Fruit fly (Drosophila melanogaster): Measurements from ENCODE around the gene Sfxn1-3.

Sfxn1-3 gene

DNA sequence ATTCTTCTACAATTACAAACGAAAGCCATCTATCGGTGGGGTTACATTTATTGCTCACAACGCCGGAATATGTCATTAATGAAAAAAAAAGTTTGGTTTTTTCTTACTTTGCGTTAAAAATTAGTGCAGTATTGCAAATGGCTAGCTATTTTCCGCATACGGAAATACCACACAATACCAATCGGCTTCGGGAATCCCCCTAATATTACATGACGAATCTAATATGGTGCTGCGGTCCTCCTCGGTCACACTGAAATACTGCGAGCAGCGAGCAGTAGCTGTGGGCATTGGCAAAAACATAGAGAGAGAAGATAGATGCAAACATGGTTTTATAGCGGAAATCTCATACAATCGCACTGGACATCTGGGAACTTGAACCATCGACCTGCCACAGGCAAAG is 9.1 kb downstream of the Sfxn1-3 start, which contains the start of gene tub (continued):
- TF ChIP-seq Xbp1 (GFP tag; optimal IDR thresholded peaks at IDR 0.05) (peak; percentile 63), twi (tag; optimal IDR thresholded peaks at IDR 0.05) (peak; percentile 39), Hmr (GFP tag; optimal IDR thresholded peaks at IDR 0.05) (no peak), Med (GFP tag) (peak; percentile 89), Awh (GFP tag; IDR thresholded peaks at IDR 0.05) (no peak), Adf1 (GFP tag; IDR thresholded peaks at IDR 0.05) (peak; percentile 69), NK7.1 (GFP tag; optimal IDR thresholded peaks at IDR 0.05) (peak; percentile 8), CoRest (tag; optimal IDR thresholded peaks at IDR 0.05) (peak; percentile 49), CG8944 (GFP tag; optimal IDR thresholded peaks at IDR 0.05) (peak; percentile 22), CG31388 (GFP tag; optimal IDR thresholded peaks at IDR 0.05) (peak; percentile 8), bab2 (GFP tag; optimal IDR thresholded peaks at IDR 0.05) (peak; percentile 50), CG34376 (GFP tag; optimal IDR thresholded peaks at IDR 0.05) (peak; percentile 11), CG32767 (GFP tag; IDR thresholded peaks at IDR 0.05) (0 out of 2 replicates have a peak, but pooled peaks have one; percentile 39), btn (GFP tag; optimal IDR thresholded peaks at IDR 0.05) (no peak), Dip2 (GFP tag; IDR thresholded peaks at IDR 0.05) (peak; percentile 43; the same call in 1 of the 2 replicates), pum (GFP tag; optimal IDR thresholded peaks at IDR 0.05) (peak; percentile 12), ara (GFP tag; IDR thresholded peaks at IDR 0.05) (peak; percentile 6; the same call in 1 of the 2 replicates), CrebB (tag; optimal IDR thresholded peaks at IDR 0.05) (peak; percentile 32), CG12071 (GFP tag; optimal IDR thresholded peaks at IDR 0.05) (no peak), chn (GFP tag; optimal IDR thresholded peaks at IDR 0.05) (peak; percentile 1), CG1024 (GFP tag; IDR thresholded peaks at IDR 0.05) (peak; percentile 50; the same call in 1 of the 2 replicates), CG8290 (GFP tag; optimal IDR thresholded peaks at IDR 0.05) (peak; percentile 30), CG8290 (tag; optimal IDR thresholded peaks at IDR 0.05) (peak in 1 of 2 experiments; percentile 82), CG12391 (tag; optimal IDR thresholded peaks at IDR 0.05) (peak; percentile 58), bsh (GFP tag; optimal IDR thresholded peaks at IDR 0.05) (peak in 1 of 2 experiments; percentile 26), sug (tag; optimal IDR thresholded peaks at IDR 0.05) (peak; percentile 53), CG6689 (GFP tag; IDR thresholded peaks at IDR 0.05) (0 out of 2 replicates have a peak, but pooled peaks have one; percentile 25), CG13624 (GFP tag; optimal IDR thresholded peaks at IDR 0.05) (peak; percentile 49), CG9609 (GFP tag; optimal IDR thresholded peaks at IDR 0.05) (peak; percentile 9), CG11247 (GFP tag; IDR thresholded peaks at IDR 0.05) (no peak), shn (GFP tag; optimal IDR thresholded peaks at IDR 0.05) (peak; percentile 31), CG10543 (GFP tag; optimal IDR thresholded peaks at IDR 0.05) (peak; percentile 22), PHDP (tag; optimal IDR thresholded peaks at IDR 0.05) (peak; percentile 44)

DNA sequence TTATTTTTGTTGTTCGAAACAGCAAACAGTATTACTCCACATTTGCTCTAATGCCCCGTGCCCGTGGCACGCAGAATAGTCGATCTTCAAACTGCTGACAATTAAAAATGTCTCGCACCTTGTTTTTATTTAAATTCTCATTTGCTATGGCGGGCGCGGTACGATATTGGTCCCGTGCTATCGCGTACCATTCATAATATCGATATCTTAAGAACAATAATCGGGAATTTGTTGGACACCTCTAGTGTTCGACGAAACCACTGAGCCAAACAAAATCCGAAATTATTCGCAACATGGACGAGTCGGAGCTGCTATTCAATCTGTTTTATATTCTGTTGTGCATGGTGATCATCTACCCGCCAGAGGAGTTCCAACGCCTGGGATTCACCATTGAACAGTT is 11.7 kb downstream of the Sfxn1-3 start, which contains the start of gene CG14646:
Gene CG14646, plus strand, starts transcription at position 234 of the 400 bp plus-strand sequence.
- TF ChIP-seq Myb (GFP tag; optimal IDR thresholded peaks at IDR 0.05) (peak; percentile 15), CG2116 (GFP tag; optimal IDR thresholded peaks at IDR 0.05) (peak; percentile 61), Fer1 (GFP tag; optimal IDR thresholded peaks at IDR 0.05) (peak; percentile 3), CG6854 (GFP tag; optimal IDR thresholded peaks at IDR 0.05) (no peak), E2f2 (GFP tag; IDR thresholded peaks at IDR 0.05) (peak; percentile 96), stwl (tag; optimal IDR thresholded peaks at IDR 0.05) (peak; percentile 13), Sry-δ (GFP tag; optimal IDR thresholded peaks at IDR 0.05) (peak; percentile 86), CG8388 (GFP tag; optimal IDR thresholded peaks at IDR 0.05) (no peak), Dll (GFP tag; IDR thresholded peaks at IDR 0.05; ENCODE audit: partially characterized antibody) (peak; percentile 86), fd102C (GFP tag; optimal IDR thresholded peaks at IDR 0.05) (no peak), amos (GFP tag; IDR thresholded peaks at IDR 0.05; ENCODE audit: partially characterized antibody) (peak; percentile 92), Dp (GFP tag; optimal IDR thresholded peaks at IDR 0.05) (peak; percentile 93), al (GFP tag; IDR thresholded peaks at IDR 0.05) (no peak), CG11695 (GFP tag; IDR thresholded peaks at IDR 0.05) (peak; percentile 80), Atf3 (GFP tag; optimal IDR thresholded peaks at IDR 0.05) (no peak), sens (GFP tag) (peak; percentile 13), CG14965 (GFP tag; optimal IDR thresholded peaks at IDR 0.05; ENCODE audit: borderline replicate concordance) (no peak), CG12391 (tag; optimal IDR thresholded peaks at IDR 0.05) (no peak), kah (GFP tag; optimal IDR thresholded peaks at IDR 0.05) (peak; percentile 37), bbx (GFP tag; IDR thresholded peaks at IDR 0.05; ENCODE audit: partially characterized antibody) (peak; percentile 92)
